Fruit fly (Drosophila melanogaster) whole organism, embryonic: ENCODE data around the gene CG10663.

Experiments
- Aef1 ChIP-seq: fragments of 200-800 bp; sonication (Bioruptor generic); IDR thresholded peaks from 3 replicates; pipeline ENCODE4 v1.3.6; 2022; ENCODE audit warnings: missing biosample characterization, missing genetic modification characterization
- Bgb ChIP-seq: fragments of 200-800 bp; sonication (Bioruptor generic); IDR thresholded peaks from 2 replicates; pipeline ENCODE4 v1.3.6; 2022; ENCODE audit warnings: missing biosample characterization, missing genetic modification characterization; ENCODE audit not compliant: partially characterized antibody
- CG10321 ChIP-seq: fragments of 200-800 bp; sonication (Bioruptor generic); IDR thresholded peaks from 2 replicates; pipeline ENCODE4 v1.3.6; 2022; ENCODE audit warnings: missing biosample characterization, missing genetic modification characterization
- CG10366 ChIP-seq: fragments of 200-800 bp; sonication (Bioruptor generic); IDR thresholded peaks from 2 replicates; pipeline ENCODE4 v1.3.6; 2022; ENCODE audit warnings: missing biosample characterization, missing genetic modification characterization
- CG11504 ChIP-seq: fragments of 200-800 bp; sonication (Bioruptor generic); optimal IDR thresholded peaks from 3 replicates; lab custom pipeline; 2019; ENCODE audit warnings: missing biosample characterization, mild to moderate bottlenecking, missing genetic modification characterization, moderate library complexity
- CG1233 ChIP-seq: fragments of 200-800 bp; sonication (Bioruptor generic); optimal IDR thresholded peaks from 4 replicates; lab custom pipeline; 2018; ENCODE audit warnings: missing biosample characterization, mild to moderate bottlenecking, missing genetic modification characterization
- CG12942 ChIP-seq: fragments of 200-800 bp; sonication (Bioruptor generic); optimal IDR thresholded peaks from 3 replicates; lab custom pipeline; 2016; ENCODE audit warnings: missing biosample characterization, missing genetic modification characterization
- CG13424 ChIP-seq: fragments of 200-800 bp; sonication (Bioruptor generic); optimal IDR thresholded peaks from 2 replicates; lab custom pipeline; 2019; ENCODE audit warnings: missing biosample characterization, mild to moderate bottlenecking, missing genetic modification characterization, moderate library complexity
- CG14441 ChIP-seq: fragments of 200-800 bp; sonication (Bioruptor generic); IDR thresholded peaks from 2 replicates; pipeline ENCODE4 v1.3.6; 2022; ENCODE audit warnings: missing biosample characterization, missing genetic modification characterization
- CG14860 ChIP-seq: fragments of 200-800 bp; sonication (Bioruptor generic); IDR thresholded peaks from 3 replicates; pipeline ENCODE4 v1.3.6; 2022; ENCODE audit warnings: missing biosample characterization, missing genetic modification characterization; ENCODE audit not compliant: partially characterized antibody
- CG17361 ChIP-seq: fragments of 200-800 bp; sonication (Bioruptor generic); IDR thresholded peaks from 3 replicates; pipeline ENCODE4 v1.3.6; 2022; ENCODE audit warnings: missing biosample characterization, missing genetic modification characterization
- CG18599 ChIP-seq: fragments of 200-800 bp; sonication (Bioruptor generic); optimal IDR thresholded peaks from 3 replicates; lab custom pipeline; 2017; ENCODE audit warnings: missing biosample characterization, missing genetic modification characterization, mild to moderate bottlenecking, moderate library complexity, missing genetic modification reagents
- CG18619 ChIP-seq: fragments of 200-800 bp; sonication (Bioruptor generic); optimal IDR thresholded peaks from 3 replicates; lab custom pipeline; 2017; ENCODE audit warnings: missing biosample characterization, mild to moderate bottlenecking, missing genetic modification characterization
- CG2116 ChIP-seq: fragments of 200-800 bp; sonication (Bioruptor generic); optimal IDR thresholded peaks from 3 replicates; lab custom pipeline; 2018; ENCODE audit warnings: missing biosample characterization, mild to moderate bottlenecking, missing genetic modification characterization
- CG2120 ChIP-seq: fragments of 200-800 bp; sonication (Bioruptor generic); optimal IDR thresholded peaks from 3 replicates; lab custom pipeline; 2016; ENCODE audit warnings: missing biosample characterization, missing genetic modification characterization
- CG2712 ChIP-seq: fragments of 200-800 bp; optimal IDR thresholded peaks from 3 replicates; lab custom pipeline; 2019; ENCODE audit warnings: missing biosample characterization, mild to moderate bottlenecking, missing genetic modification characterization, moderate library complexity
- CG31224 ChIP-seq: fragments of 200-800 bp; sonication (Bioruptor generic); IDR thresholded peaks from 2 replicates; pipeline ENCODE4 v1.3.6; 2022; ENCODE audit warnings: missing biosample characterization, missing genetic modification characterization
- CG33557 ChIP-seq: fragments of 200-800 bp; sonication (Bioruptor generic); optimal IDR thresholded peaks from 2 replicates; lab custom pipeline; 2019; ENCODE audit warnings: missing biosample characterization, mild to moderate bottlenecking, missing genetic modification characterization, moderate library complexity
- CG3726 ChIP-seq: fragments of 200-800 bp; sonication (Bioruptor generic); IDR thresholded peaks from 3 replicates; pipeline ENCODE4, ENCODE4 v1.3.6; 2022; ENCODE audit warnings: missing biosample characterization, missing genetic modification characterization
- CG6683 ChIP-seq: fragments of 200-800 bp; sonication (Bioruptor generic); optimal IDR thresholded peaks from 2 replicates; lab custom pipeline; 2017; ENCODE audit warnings: missing biosample characterization, mild to moderate bottlenecking, missing genetic modification characterization, missing genetic modification reagents
- CG7271 ChIP-seq: fragments of 200-800 bp; sonication (Bioruptor generic); optimal IDR thresholded peaks from 2 replicates; lab custom pipeline; 2018; ENCODE audit warnings: missing biosample characterization, mild to moderate bottlenecking, missing genetic modification characterization, moderate library complexity
- CG8089 ChIP-seq: fragments of 200-800 bp; sonication (Bioruptor generic); optimal IDR thresholded peaks from 3 replicates; lab custom pipeline; 2016; ENCODE audit warnings: missing biosample characterization, missing genetic modification characterization
- CG8944 ChIP-seq: fragments of 200-800 bp; sonication (Bioruptor generic); optimal IDR thresholded peaks from 3 replicates; lab custom pipeline; 2016; ENCODE audit warnings: missing biosample characterization, missing genetic modification characterization
- CG9727 ChIP-seq: fragments of 200-800 bp; sonication (Bioruptor generic); optimal IDR thresholded peaks from 3 replicates; lab custom pipeline; 2017; ENCODE audit warnings: missing biosample characterization, mild to moderate bottlenecking, missing genetic modification characterization
- Deaf1 ChIP-seq: fragments of 200-800 bp; optimal IDR thresholded peaks from 3 replicates; lab custom pipeline; 2019; ENCODE audit warnings: missing biosample characterization, mild to moderate bottlenecking, missing genetic modification characterization, moderate library complexity
- Dip3 ChIP-seq: fragments of 200-800 bp; sonication (Bioruptor generic); optimal IDR thresholded peaks from 3 replicates; lab custom pipeline; 2016; ENCODE audit warnings: missing biosample characterization, missing genetic modification characterization
- Drgx ChIP-seq: fragments of 200-800 bp; sonication (Bioruptor generic); IDR thresholded peaks from 2 replicates; pipeline ENCODE4 v1.3.6; 2022; ENCODE audit warnings: missing biosample characterization, missing genetic modification characterization
- Mad ChIP-seq: fragments of 200-800 bp; sonication (Bioruptor generic); optimal IDR thresholded peaks from 2 replicates; lab custom pipeline; 2016; ENCODE audit warnings: missing biosample characterization, missing genetic modification characterization
- Med ChIP-seq: fragments of 200-800 bp; sonication (Bioruptor generic); peaks from one replicate; lab custom pipeline; 2016; ENCODE audit warnings: missing biosample characterization, missing genetic modification characterization, mild to moderate bottlenecking, inconsistent platforms, moderate library complexity
- Oli ChIP-seq: fragments of 200-800 bp; sonication (Bioruptor generic); optimal IDR thresholded peaks from 2 replicates; lab custom pipeline; 2018; ENCODE audit warnings: missing biosample characterization, mild to moderate bottlenecking, missing genetic modification characterization, moderate library complexity
- Sox100B ChIP-seq: fragments of 200-800 bp; sonication (Bioruptor generic); optimal IDR thresholded peaks from 3 replicates; lab custom pipeline; 2018; ENCODE audit warnings: missing biosample characterization, mild to moderate bottlenecking, missing genetic modification characterization
- Xrp1 ChIP-seq: fragments of 200-800 bp; sonication (Bioruptor generic); IDR thresholded peaks from 2 replicates; pipeline ENCODE4 v1.3.6; 2022; ENCODE audit warnings: missing biosample characterization, missing genetic modification characterization
- al ChIP-seq: fragments of 200-800 bp; sonication (Bioruptor generic); IDR thresholded peaks from 2 replicates; pipeline ENCODE4 v1.3.6; 2022; ENCODE audit warnings: missing biosample characterization, missing genetic modification characterization
- ap ChIP-seq: fragments of 200-800 bp; sonication (Bioruptor generic); IDR thresholded peaks from 2 replicates; pipeline ENCODE4 v1.3.6; 2022; ENCODE audit warnings: missing biosample characterization, missing genetic modification characterization
- bsh ChIP-seq, 2 experiments: fragments of 200-800 bp; sonication (Bioruptor generic); optimal IDR thresholded peaks; 2 replicates each; lab custom pipeline; 2017 to 2018; ENCODE audit warnings: mild to moderate bottlenecking in 2 of 2, missing biosample characterization in 2 of 2, missing genetic modification characterization in 2 of 2, moderate library complexity in 1 of 2
- dmrt11E ChIP-seq: fragments of 200-800 bp; sonication (Bioruptor generic); optimal IDR thresholded peaks from 3 replicates; lab custom pipeline; 2018; ENCODE audit warnings: missing biosample characterization, mild to moderate bottlenecking, missing genetic modification characterization, moderate library complexity
- ems ChIP-seq: fragments of 200-800 bp; sonication (Bioruptor generic); optimal IDR thresholded peaks from 3 replicates; lab custom pipeline; 2016; ENCODE audit warnings: missing biosample characterization, missing genetic modification characterization
- fd64A ChIP-seq: fragments of 200-800 bp; sonication (Bioruptor generic); optimal IDR thresholded peaks from 3 replicates; lab custom pipeline; 2018; ENCODE audit warnings: missing biosample characterization, mild to moderate bottlenecking, missing genetic modification characterization
- gce ChIP-seq: fragments of 200-800 bp; sonication (Bioruptor generic); IDR thresholded peaks from 3 replicates; pipeline ENCODE4 v1.3.6; 2022; ENCODE audit warnings: missing biosample characterization, missing genetic modification characterization
- gsb-n ChIP-seq: fragments of 200-800 bp; sonication (Bioruptor generic); optimal IDR thresholded peaks from 3 replicates; lab custom pipeline; 2018; ENCODE audit warnings: missing biosample characterization, mild to moderate bottlenecking, missing genetic modification characterization
- lab ChIP-seq: fragments of 200-800 bp; sonication (Bioruptor generic); optimal IDR thresholded peaks from 3 replicates; lab custom pipeline; 2017; ENCODE audit warnings: missing biosample characterization, missing genetic modification characterization, mild to moderate bottlenecking, moderate library complexity, missing genetic modification reagents
- lola ChIP-seq, 3 experiments: fragments of >200 bp in 2 of 3; fragments of 200-800 bp in 1 of 3; sonication (Bioruptor generic) in 1 of 3; optimal IDR thresholded peaks; 2 replicates each; lab custom pipeline; 2017 to 2019; ENCODE audit warnings: missing biosample characterization in 3 of 3, missing genetic modification characterization in 3 of 3, mild to moderate bottlenecking in 1 of 3, moderate library complexity in 1 of 3
- pnt ChIP-seq: fragments of 200-800 bp; sonication (Bioruptor generic); optimal IDR thresholded peaks from 3 replicates; lab custom pipeline; 2016; ENCODE audit warnings: missing biosample characterization, missing genetic modification characterization
- psq ChIP-seq: fragments of 200-800 bp; sonication (Bioruptor generic); optimal IDR thresholded peaks from 2 replicates; lab custom pipeline; 2017; ENCODE audit warnings: missing biosample characterization, missing genetic modification characterization
- pum ChIP-seq: fragments of 200-800 bp; sonication (Bioruptor generic); optimal IDR thresholded peaks from 2 replicates; lab custom pipeline; 2016; ENCODE audit warnings: missing biosample characterization, missing genetic modification characterization
- sens ChIP-seq: fragments of 200-800 bp; sonication (Bioruptor generic); peaks from one replicate; lab custom pipeline; 2016; ENCODE audit warnings: missing biosample characterization, missing genetic modification characterization
- sim ChIP-seq: fragments of 200-800 bp; sonication (Bioruptor generic); IDR thresholded peaks from 2 replicates; pipeline ENCODE4 v1.3.6; 2022; ENCODE audit warnings: missing biosample characterization, missing genetic modification characterization
- tap ChIP-seq: fragments of 200-800 bp; optimal IDR thresholded peaks from 3 replicates; lab custom pipeline; 2019; ENCODE audit warnings: missing biosample characterization, mild to moderate bottlenecking, missing genetic modification characterization, moderate library complexity
- twi ChIP-seq: fragments of 200-800 bp; optimal IDR thresholded peaks from 2 replicates; lab custom pipeline; 2019; ENCODE audit warnings: missing biosample characterization, mild to moderate bottlenecking, missing genetic modification characterization, moderate library complexity
- wdn ChIP-seq: fragments of 200-800 bp; sonication (Bioruptor generic); IDR thresholded peaks from 2 replicates; pipeline ENCODE4 v1.3.6; 2022; ENCODE audit warnings: missing biosample characterization, missing genetic modification characterization

Gene CG10663

dm6 chr3L:12529431-12530007, 44.7 kb upstream of the CG10663 start (continued):
- no peak for TF ChIP-seq CG31224 (GFP tag; lab: Robert Waterston, UW)
- TF ChIP-seq pnt (GFP tag; lab: Kevin White, UChicago) = no peak
- TF ChIP-seq twi (tag; lab: Kevin White, UChicago) = peak; percentile 12
- TF ChIP-seq ap (GFP tag; lab: Robert Waterston, UW) = peak; percentile 29; the same call in 1 of the 2 replicates
- TF ChIP-seq CG8089 = peak; percentile 48
- TF ChIP-seq CG11504 (tag; lab: Kevin White, UChicago) = peak; percentile 72
- peak; percentile 14 for TF ChIP-seq CG33557 (GFP tag; lab: Kevin White, UChicago)
- peak; percentile 71 for TF ChIP-seq Xrp1 (GFP tag; lab: Robert Waterston, UW)
- no peak for TF ChIP-seq CG7271 (tag; lab: Kevin White, UChicago)
- peak; percentile 53 for TF ChIP-seq CG8944 (GFP tag; lab: Kevin White, UChicago)
- peak; percentile 12 for TF ChIP-seq CG1233
- no peak for TF ChIP-seq psq
- TF ChIP-seq sens (GFP tag; lab: Kevin White, UChicago) = peak; percentile 5
- peak; percentile 54 for TF ChIP-seq CG10366 (GFP tag; lab: Robert Waterston, UW)
- TF ChIP-seq Mad (GFP tag; lab: Kevin White, UChicago) = peak; percentile 1
- peak; percentile 60 for TF ChIP-seq lab
- TF ChIP-seq CG6683 (GFP tag; lab: Kevin White, UChicago) = peak; percentile 12
- TF ChIP-seq CG13424 (tag; lab: Kevin White, UChicago) = peak; percentile 44
- TF ChIP-seq Sox100B = peak; percentile 44
- peak; percentile 0 for TF ChIP-seq fd64A (GFP tag; lab: Kevin White, UChicago)
- TF ChIP-seq CG2712 = peak; percentile 60
- TF ChIP-seq Med (GFP tag; lab: Kevin White, UChicago) = peak; percentile 88
- TF ChIP-seq CG14441 (GFP tag; lab: Robert Waterston, UW) = peak; percentile 68
- 0 out of 2 replicates have a peak, but pooled peaks have one; percentile 11 for TF ChIP-seq CG10321 (GFP tag; lab: Robert Waterston, UW)
- peak; percentile 63 for TF ChIP-seq Oli (tag; lab: Kevin White, UChicago)
- TF ChIP-seq gce = no peak
- TF ChIP-seq Deaf1 (tag; lab: Kevin White, UChicago) = no peak
- peak; percentile 49 for TF ChIP-seq tap (tag; lab: Kevin White, UChicago)
- TF ChIP-seq Drgx (GFP tag; lab: Robert Waterston, UW) = peak; percentile 69; the same call in 1 of the 2 replicates
- TF ChIP-seq ems (GFP tag; lab: Kevin White, UChicago) = no peak
- 0 out of 3 replicates have a peak, but pooled peaks have one; percentile 34 for TF ChIP-seq Aef1 (GFP tag; lab: Robert Waterston, UW)
- TF ChIP-seq CG9727 (GFP tag; lab: Kevin White, UChicago) = peak; percentile 29
- TF ChIP-seq CG2116 = no peak
- TF ChIP-seq bsh (GFP tag; optimal IDR thresholded peaks at IDR 0.05; lab: Kevin White, UChicago) = peak; percentile 23 to 67
- no peak for TF ChIP-seq CG14860
- TF ChIP-seq wdn (GFP tag; lab: Robert Waterston, UW) = peak; percentile 22; the same call in 1 of the 2 replicates
- peak; percentile 42 for TF ChIP-seq dmrt11E (tag; lab: Kevin White, UChicago)
- TF ChIP-seq CG17361 (GFP tag; lab: Robert Waterston, UW) = peak; percentile 10; the same call in 2 of the 3 replicates
- TF ChIP-seq gsb-n (tag; lab: Kevin White, UChicago) = peak; percentile 23
- TF ChIP-seq Bgb (GFP tag; lab: Robert Waterston, UW) = no peak
- peak; percentile 16 for TF ChIP-seq Dip3 (GFP tag; lab: Kevin White, UChicago)
- peak; percentile 0 for TF ChIP-seq pum (GFP tag; lab: Kevin White, UChicago)
- no peak for TF ChIP-seq sim
- TF ChIP-seq CG3726 (GFP tag; lab: Robert Waterston, UW) = peak; percentile 35; the same call in 1 of the 3 replicates
- peak; percentile 21 for TF ChIP-seq CG18619 (GFP tag; lab: Kevin White, UChicago)
- TF ChIP-seq lola (GFP tag; optimal IDR thresholded peaks at IDR 0.05; lab: Kevin White, UChicago) = peak in 1 of 3 experiments; percentile 38
- TF ChIP-seq CG12942 = peak; percentile 9
- TF ChIP-seq CG2120 (GFP tag; lab: Kevin White, UChicago) = peak; percentile 24
- peak; percentile 33 for TF ChIP-seq CG18599 (GFP tag; lab: Kevin White, UChicago)
- TF ChIP-seq al (GFP tag; lab: Robert Waterston, UW) = no peak
